Fruit fly (Drosophila melanogaster) whole organism, embryonic: ENCODE results near the gene pyd.
A peak's percentile ranks its signal among the peaks of the same experiment; 100 is the strongest.

ENCODE experiments used
- Bdp1 ChIP-seq: fragments of 200-800 bp; sonication (Bioruptor generic); optimal IDR thresholded peaks from 3 replicates; lab custom pipeline; 2016; ENCODE audit warnings: missing biosample characterization, missing genetic modification characterization
- CG10565 ChIP-seq: fragments of 200-800 bp; sonication (Bioruptor generic); optimal IDR thresholded peaks from 3 replicates; lab custom pipeline; 2016; ENCODE audit warnings: missing biosample characterization, mild to moderate bottlenecking, missing genetic modification characterization
- CG10959 ChIP-seq: fragments of 200-800 bp; sonication (Bioruptor generic); IDR thresholded peaks from 2 replicates; pipeline ENCODE4 v1.3.6; 2022; ENCODE audit warnings: missing biosample characterization, missing genetic modification characterization
- CG12744 ChIP-seq: fragments of 200-800 bp; sonication (Bioruptor generic); optimal IDR thresholded peaks from 2 replicates; lab custom pipeline; 2016; ENCODE audit warnings: missing biosample characterization, missing genetic modification characterization
- CG15479 ChIP-seq: fragments of 200-800 bp; sonication (Bioruptor generic); optimal IDR thresholded peaks from 3 replicates; lab custom pipeline; 2019; ENCODE audit warnings: missing biosample characterization, mild to moderate bottlenecking, missing genetic modification characterization, moderate library complexity
- CG1647 ChIP-seq: fragments of 200-800 bp; sonication (Bioruptor generic); optimal IDR thresholded peaks from 3 replicates; lab custom pipeline; 2016; ENCODE audit warnings: missing biosample characterization, missing genetic modification characterization
- CG17802 ChIP-seq: fragments of 200-800 bp; sonication (Bioruptor generic); optimal IDR thresholded peaks from 2 replicates; lab custom pipeline; 2018; ENCODE audit warnings: missing biosample characterization, mild to moderate bottlenecking, missing genetic modification characterization, moderate library complexity
- CG2199 ChIP-seq: fragments of 200-800 bp; sonication (Bioruptor generic); IDR thresholded peaks from 3 replicates; pipeline ENCODE4 v1.3.6; 2022; ENCODE audit warnings: missing biosample characterization, missing genetic modification characterization
- CG3065 ChIP-seq: fragments of 200-800 bp; sonication (Bioruptor generic); optimal IDR thresholded peaks from 2 replicates; lab custom pipeline; 2016; ENCODE audit warnings: missing biosample characterization, missing genetic modification characterization
- CG3281 ChIP-seq: fragments of 200-800 bp; sonication (Bioruptor generic); optimal IDR thresholded peaks from 3 replicates; lab custom pipeline; 2017; ENCODE audit warnings: missing biosample characterization, mild to moderate bottlenecking, missing genetic modification characterization
- CG33557 ChIP-seq: fragments of 200-800 bp; sonication (Bioruptor generic); optimal IDR thresholded peaks from 2 replicates; lab custom pipeline; 2019; ENCODE audit warnings: missing biosample characterization, mild to moderate bottlenecking, missing genetic modification characterization, moderate library complexity
- CG34224 ChIP-seq: fragments of 200-800 bp; sonication (Bioruptor generic); IDR thresholded peaks from 3 replicates; pipeline ENCODE4 v1.3.6; 2022; ENCODE audit warnings: missing biosample characterization, missing genetic modification characterization; ENCODE audit not compliant: partially characterized antibody
- CG4282 ChIP-seq: fragments of 200-800 bp; sonication (Bioruptor generic); optimal IDR thresholded peaks from 2 replicates; lab custom pipeline; 2016; ENCODE audit warnings: missing biosample characterization, missing genetic modification characterization
- CG4360 ChIP-seq: fragments of 200-800 bp; sonication (Bioruptor generic); IDR thresholded peaks from 2 replicates; pipeline ENCODE4 v1.3.6; 2022; ENCODE audit warnings: missing biosample characterization, missing genetic modification characterization
- CG43689 ChIP-seq: fragments of 200-800 bp; sonication (Bioruptor generic); IDR thresholded peaks from 2 replicates; pipeline ENCODE4 v1.3.6; 2022; ENCODE audit warnings: missing biosample characterization, missing genetic modification characterization
- CG6765 ChIP-seq: fragments of 200-800 bp; sonication (Bioruptor generic); optimal IDR thresholded peaks from 3 replicates; lab custom pipeline; 2017; ENCODE audit warnings: missing biosample characterization, mild to moderate bottlenecking, missing genetic modification characterization
- CG8359 ChIP-seq: fragments of 200-800 bp; sonication (Bioruptor generic); optimal IDR thresholded peaks from 2 replicates; lab custom pipeline; 2017; ENCODE audit warnings: missing biosample characterization, mild to moderate bottlenecking, missing genetic modification characterization, borderline replicate concordance
- CHES-1-like ChIP-seq: fragments of 200-800 bp; sonication (Bioruptor generic); optimal IDR thresholded peaks from 2 replicates; lab custom pipeline; 2016; ENCODE audit warnings: missing biosample characterization, missing genetic modification characterization
- Dip2 ChIP-seq: fragments of 200-800 bp; sonication (Bioruptor generic); IDR thresholded peaks from 2 replicates; pipeline ENCODE4 v1.3.6; 2022; ENCODE audit warnings: missing biosample characterization, missing genetic modification characterization
- Dll ChIP-seq: fragments of 200-800 bp; sonication (Bioruptor generic); IDR thresholded peaks from 4 replicates; pipeline ENCODE4 v1.3.6; 2022; ENCODE audit warnings: missing biosample characterization, missing genetic modification characterization; ENCODE audit not compliant: partially characterized antibody
- E2f2 ChIP-seq: fragments of 200-800 bp; sonication (Bioruptor generic); IDR thresholded peaks from 2 replicates; pipeline ENCODE4 v1.3.6; 2022; ENCODE audit warnings: missing biosample characterization, missing genetic modification characterization
- Ets97D ChIP-seq: fragments of 200-800 bp; sonication (Bioruptor generic); optimal IDR thresholded peaks from 3 replicates; lab custom pipeline; 2016; ENCODE audit warnings: missing biosample characterization, missing genetic modification characterization
- Kr ChIP-seq: fragments of 200-800 bp; sonication (Bioruptor generic); optimal IDR thresholded peaks from 2 replicates; lab custom pipeline; 2017; ENCODE audit warnings: missing biosample characterization, mild to moderate bottlenecking, missing genetic modification characterization
- Meics ChIP-seq: fragments of 200-800 bp; sonication (Bioruptor generic); optimal IDR thresholded peaks from 2 replicates; lab custom pipeline; 2017; ENCODE audit warnings: missing biosample characterization, mild to moderate bottlenecking, missing genetic modification characterization
- al ChIP-seq: fragments of 200-800 bp; sonication (Bioruptor generic); IDR thresholded peaks from 2 replicates; pipeline ENCODE4 v1.3.6; 2022; ENCODE audit warnings: missing biosample characterization, missing genetic modification characterization
- aop ChIP-seq: fragments of 200-800 bp; sonication (Bioruptor generic); IDR thresholded peaks from 2 replicates; pipeline ENCODE4 v1.3.6; 2022; ENCODE audit warnings: missing biosample characterization, missing genetic modification characterization
- bab2 ChIP-seq: fragments of 200-800 bp; sonication (Bioruptor generic); optimal IDR thresholded peaks from 2 replicates; lab custom pipeline; 2016; ENCODE audit warnings: missing biosample characterization, missing genetic modification characterization
- bsh ChIP-seq, 2 experiments: fragments of 200-800 bp; sonication (Bioruptor generic); optimal IDR thresholded peaks; 2 replicates each; lab custom pipeline; 2017 to 2018; ENCODE audit warnings: mild to moderate bottlenecking in 2 of 2, missing biosample characterization in 2 of 2, missing genetic modification characterization in 2 of 2, moderate library complexity in 1 of 2
- corto ChIP-seq: fragments of 200-800 bp; sonication (Bioruptor generic); optimal IDR thresholded peaks from 2 replicates; lab custom pipeline; 2016; ENCODE audit warnings: missing biosample characterization, mild to moderate bottlenecking, missing genetic modification characterization, moderate library complexity
- crol ChIP-seq: fragments of 200-800 bp; sonication (Bioruptor generic); IDR thresholded peaks from 2 replicates; pipeline ENCODE4 v1.3.6; 2022; ENCODE audit warnings: missing biosample characterization, missing genetic modification characterization
- disco-r ChIP-seq: fragments of 200-800 bp; sonication (Bioruptor generic); optimal IDR thresholded peaks from 2 replicates; lab custom pipeline; 2016; ENCODE audit warnings: missing biosample characterization, missing genetic modification characterization
- emc ChIP-seq: fragments of 200-800 bp; sonication (Bioruptor generic); optimal IDR thresholded peaks from 2 replicates; lab custom pipeline; 2016; ENCODE audit warnings: missing biosample characterization, missing genetic modification characterization
- ems ChIP-seq: fragments of 200-800 bp; sonication (Bioruptor generic); optimal IDR thresholded peaks from 3 replicates; lab custom pipeline; 2016; ENCODE audit warnings: missing biosample characterization, missing genetic modification characterization
- grn ChIP-seq: fragments of 200-800 bp; sonication (Bioruptor generic); optimal IDR thresholded peaks from 3 replicates; lab custom pipeline; 2017; ENCODE audit warnings: missing biosample characterization, missing genetic modification characterization
- kni ChIP-seq: fragments of 200-800 bp; sonication (Bioruptor generic); optimal IDR thresholded peaks from 3 replicates; lab custom pipeline; 2017; ENCODE audit warnings: mild to moderate bottlenecking, missing biosample characterization, missing genetic modification reagents, missing genetic modification characterization
- lab ChIP-seq: fragments of 200-800 bp; sonication (Bioruptor generic); optimal IDR thresholded peaks from 3 replicates; lab custom pipeline; 2017; ENCODE audit warnings: missing biosample characterization, missing genetic modification characterization, mild to moderate bottlenecking, moderate library complexity, missing genetic modification reagents
- lbe ChIP-seq: fragments of 200-800 bp; sonication (Bioruptor generic); optimal IDR thresholded peaks from 2 replicates; lab custom pipeline; 2016; ENCODE audit warnings: missing biosample characterization, mild to moderate bottlenecking, missing genetic modification characterization
- maf-S ChIP-seq: fragments of 200-800 bp; sonication (Bioruptor generic); optimal IDR thresholded peaks from 2 replicates; lab custom pipeline; 2016; ENCODE audit warnings: missing biosample characterization, missing genetic modification characterization
- nom ChIP-seq: fragments of 200-800 bp; sonication (Bioruptor generic); optimal IDR thresholded peaks from 2 replicates; lab custom pipeline; 2017; ENCODE audit warnings: missing biosample characterization, missing genetic modification characterization, mild to moderate bottlenecking, moderate library complexity, missing genetic modification reagents
- pan ChIP-seq, 4 experiments: fragments of >200 bp in 3 of 4; fragments of 200-800 bp in 1 of 4; sonication (Bioruptor generic) in 1 of 4; optimal IDR thresholded peaks in 3 of 4; IDR thresholded peaks in 1 of 4; 2 replicates each; pipeline versions ENCODE4 v1.3.6 to Lab custom; 2017 to 2022; ENCODE audit warnings: missing biosample characterization in 2 of 4, missing genetic modification characterization in 2 of 4, mixed read lengths in 1 of 4
- pfk ChIP-seq: fragments of 200-800 bp; sonication (Bioruptor generic); optimal IDR thresholded peaks from 2 replicates; lab custom pipeline; 2018; ENCODE audit warnings: missing biosample characterization, mild to moderate bottlenecking, missing genetic modification characterization, moderate library complexity
- pros ChIP-seq: fragments of 200-800 bp; sonication (Bioruptor generic); optimal IDR thresholded peaks from 3 replicates; lab custom pipeline; 2019; ENCODE audit warnings: missing biosample characterization, mild to moderate bottlenecking, missing genetic modification characterization, moderate library complexity
- sob ChIP-seq: fragments of 200-800 bp; sonication (Bioruptor generic); IDR thresholded peaks from 2 replicates; pipeline ENCODE4 v1.3.6; 2022; ENCODE audit warnings: missing biosample characterization, missing genetic modification characterization
- sqz ChIP-seq: fragments of 200-800 bp; sonication (Bioruptor generic); optimal IDR thresholded peaks from 3 replicates; lab custom pipeline; 2018; ENCODE audit warnings: missing biosample characterization, mild to moderate bottlenecking, missing genetic modification characterization

Gene pyd

dm6 chr3R:8927817-8928625 is 3.7 kb downstream of the pyd start (continued):
- TF ChIP-seq CG6765 (GFP tag; lab: Kevin White, UChicago), result no peak
- peak; percentile 12 for TF ChIP-seq CHES-1-like (GFP tag; lab: Kevin White, UChicago)
- TF ChIP-seq Dip2, result no peak
- peak; percentile 44; the same call in 1 of the 2 replicates for TF ChIP-seq CG10959 (GFP tag; lab: Robert Waterston, UW)
- TF ChIP-seq disco-r (GFP tag; lab: Kevin White, UChicago), result peak; percentile 45
- TF ChIP-seq al (GFP tag; lab: Robert Waterston, UW), result no peak
- no peak for TF ChIP-seq pan (optimal IDR thresholded peaks at IDR 0.05; lab: Kevin White, UChicago)
- TF ChIP-seq pan (GFP tag; optimal IDR thresholded peaks at IDR 0.05 in 1 of 2, IDR thresholded peaks at IDR 0.05 in 1 of 2), result peak in 1 of 2 experiments; percentile 55
- peak; percentile 19 for TF ChIP-seq CG17802 (tag; lab: Kevin White, UChicago)
- no peak for TF ChIP-seq maf-S
- TF ChIP-seq CG3281 (GFP tag; lab: Kevin White, UChicago), result peak; percentile 77
- peak; percentile 39 for TF ChIP-seq CG4282
- TF ChIP-seq CG8359 (GFP tag; lab: Kevin White, UChicago), result peak; percentile 84
- no peak for TF ChIP-seq CG10565 (GFP tag; lab: Kevin White, UChicago)
- TF ChIP-seq Bdp1 (GFP tag; lab: Kevin White, UChicago), result peak; percentile 21
- peak; percentile 41; the same call in 1 of the 2 replicates for TF ChIP-seq E2f2 (GFP tag; lab: Robert Waterston, UW)
- peak; percentile 61 for TF ChIP-seq bab2 (GFP tag; lab: Kevin White, UChicago)
- peak; percentile 83 for TF ChIP-seq lab
- TF ChIP-seq emc (GFP tag; lab: Kevin White, UChicago), result no peak
- peak; percentile 50; the same call in 1 of the 2 replicates for TF ChIP-seq sob
- TF ChIP-seq CG43689 (GFP tag; lab: Robert Waterston, UW), result no peak
- TF ChIP-seq, all 482 proteins: peak for 329

dm6 chr3R:8927052-8927816 is 4.5 kb downstream of the pyd start:
- TF ChIP-seq Kr (GFP tag; lab: Kevin White, UChicago) (peak; percentile 36), pros (GFP tag; lab: Kevin White, UChicago) (peak; percentile 73), Dll (GFP tag; lab: Robert Waterston, UW) (0 out of 4 replicates have a peak, but pooled peaks have one; percentile 9), CG15479 (peak; percentile 69), Meics (no peak), kni (peak; percentile 30), ems (GFP tag; lab: Kevin White, UChicago) (no peak), CG3065 (GFP tag; lab: Kevin White, UChicago) (no peak), CG2199 (GFP tag; lab: Robert Waterston, UW) (peak; percentile 90; the same call in 2 of the 3 replicates), CG4360 (GFP tag; lab: Robert Waterston, UW) (peak; percentile 97), CG1647 (GFP tag; lab: Kevin White, UChicago) (peak; percentile 47), aop (GFP tag; lab: Robert Waterston, UW) (peak; percentile 43; the same call in 1 of the 2 replicates), nom (GFP tag; lab: Kevin White, UChicago) (peak; percentile 96), bsh (GFP tag; optimal IDR thresholded peaks at IDR 0.05; lab: Kevin White, UChicago) (peak in 1 of 2 experiments; percentile 47), CG10565 (GFP tag; lab: Kevin White, UChicago) (no peak), corto (peak; percentile 5), grn (peak; percentile 57), maf-S (peak; percentile 40), CG34224 (GFP tag; lab: Robert Waterston, UW) (no peak), lbe (GFP tag; lab: Kevin White, UChicago) (no peak), pfk (GFP tag; lab: Kevin White, UChicago) (peak; percentile 99), sqz (peak; percentile 90), CG33557 (no peak), CG12744 (GFP tag; lab: Kevin White, UChicago) (peak; percentile 26), Ets97D (GFP tag; lab: Kevin White, UChicago) (no peak), crol (peak; percentile 24; the same call in 1 of the 2 replicates)
- TF ChIP-seq, all 482 proteins: peak for 18
